Worm (Caenorhabditis elegans) whole organism, L3 larva: ENCODE data around the gene F14H3.4.

Experiments used
- R02D3.7 ChIP-seq: fragments of 150-350 bp; optimal IDR thresholded peaks from 2 replicates; lab custom pipeline; 2014; ENCODE audit warnings: missing biosample characterization, missing genetic modification characterization
- ZK546.5 ChIP-seq: sonication (generic microtip); optimal IDR thresholded peaks from 2 replicates; lab custom pipeline; 2017; ENCODE audit warnings: missing biosample characterization, missing genetic modification characterization
- lin-15B ChIP-seq: fragments of 150-350 bp; optimal IDR thresholded peaks from 2 replicates; lab custom pipeline; 2014; ENCODE audit warnings: missing biosample characterization, missing genetic modification characterization
- lin-39 ChIP-seq: fragments of 150-350 bp; optimal IDR thresholded peaks from 2 replicates; lab custom pipeline; 2018; ENCODE audit warnings: missing biosample characterization, missing genetic modification reagents, missing genetic modification characterization
- nhr-11 ChIP-seq: fragments of 150-350 bp; optimal IDR thresholded peaks from 2 replicates; lab custom pipeline; 2014; ENCODE audit warnings: missing biosample characterization, missing genetic modification characterization
- nhr-12 ChIP-seq: fragments of 150-350 bp; optimal IDR thresholded peaks from 2 replicates; lab custom pipeline; 2014; ENCODE audit warnings: missing biosample characterization, missing genetic modification characterization
- nhr-25 ChIP-seq: sonication (generic microtip); optimal IDR thresholded peaks from 2 replicates; lab custom pipeline; 2017; ENCODE audit warnings: missing biosample characterization, missing genetic modification characterization
- nhr-76 ChIP-seq: fragments of 150-350 bp; sonication (generic microtip); optimal IDR thresholded peaks from 5 replicates; lab custom pipeline; 2014; ENCODE audit warnings: missing biosample characterization, missing genetic modification characterization
- nhr-77 ChIP-seq: fragments of 150-350 bp; optimal IDR thresholded peaks from 2 replicates; lab custom pipeline; 2014; ENCODE audit warnings: missing biosample characterization, missing genetic modification characterization
- skn-1 ChIP-seq: fragments of 150-350 bp; optimal IDR thresholded peaks from 2 replicates; lab custom pipeline; 2014; ENCODE audit warnings: missing biosample characterization, missing genetic modification characterization
- unc-39 ChIP-seq: sonication (generic microtip); optimal IDR thresholded peaks from 4 replicates; lab custom pipeline; 2017; ENCODE audit warnings: missing biosample characterization, missing genetic modification characterization
- ztf-11 ChIP-seq: fragments of 150-350 bp; optimal IDR thresholded peaks from 2 replicates; lab custom pipeline; 2014; ENCODE audit warnings: missing biosample characterization, missing genetic modification characterization
- ztf-4 ChIP-seq: fragments of 150-350 bp; optimal IDR thresholded peaks from 2 replicates; lab custom pipeline; 2014; ENCODE audit warnings: missing biosample characterization, missing genetic modification characterization

ce11 chrV:16032761-16033160, 22.1 kb downstream of the F14H3.4 start, which contains the start of gene T10C6.16:
- TF ChIP-seq nhr-25 (tag; lab: Kevin White, UChicago) (no peak), nhr-12 (tag; lab: Kevin White, UChicago) (no peak), nhr-11 (tag; lab: Kevin White, UChicago) (no peak), ztf-11 (tag; lab: Kevin White, UChicago) (no peak), ZK546.5 (no peak), unc-39 (tag; lab: Kevin White, UChicago) (no peak), ztf-4 (tag; lab: Kevin White, UChicago) (no peak), lin-39 (tag; lab: Kevin White, UChicago) (no peak), lin-15B (tag; lab: Kevin White, UChicago) (no peak), nhr-77 (tag; lab: Kevin White, UChicago) (no peak), skn-1 (tag; lab: Kevin White, UChicago) (no peak), nhr-76 (tag; lab: Kevin White, UChicago) (no peak), R02D3.7 (no peak)
